Worm (Caenorhabditis elegans) whole organism, L4 larva: ENCODE measurements around the gene ZK1240.6.
"Not testable (repeated sequence)": the region's sequence is repeated elsewhere in the genome, so short reads cannot be mapped to it uniquely, and the experiment has no call there.

Source experiments
- D1046.2 ChIP-seq: fragments of 200-800 bp; sonication (Bioruptor generic); IDR thresholded peaks from 2 replicates; pipeline ENCODE4 v1.3.6; 2022; ENCODE audit warnings: missing genetic modification characterization, missing compliant biosample characterization
- F26F4.8 ChIP-seq: fragments of 200-800 bp; sonication (Bioruptor generic); conservative IDR thresholded peaks from 2 replicates; pipeline ENCODE4 v1.3.6; 2022; ENCODE audit warnings: missing genetic modification characterization, missing compliant biosample characterization
- F49E8.2 ChIP-seq: sonication (generic microtip); optimal IDR thresholded peaks from 2 replicates; lab custom pipeline; 2016; ENCODE audit warnings: missing compliant biosample characterization, mild to moderate bottlenecking, missing genetic modification characterization, borderline replicate concordance
- Y5F2A.4 ChIP-seq: fragments of 200-800 bp; sonication (Bioruptor generic); optimal IDR thresholded peaks from 2 replicates; lab custom pipeline; 2018; ENCODE audit warnings: mild to moderate bottlenecking, missing genetic modification characterization, missing compliant biosample characterization
- ZK337.2 ChIP-seq: fragments of 200-800 bp; sonication (Bioruptor generic); IDR thresholded peaks from 2 replicates; pipeline ENCODE4 v1.3.6; 2022; ENCODE audit warnings: missing genetic modification reagents, missing genetic modification characterization, missing compliant biosample characterization
- aha-1 ChIP-seq: fragments of 150-350 bp; peaks from one replicate; lab custom pipeline; 2014; ENCODE audit warnings: missing biosample characterization, missing genetic modification characterization
- attf-4 ChIP-seq: sonication (generic microtip); optimal IDR thresholded peaks from 3 replicates; lab custom pipeline; 2017; ENCODE audit warnings: missing biosample characterization, missing genetic modification characterization
- ceh-32 ChIP-seq: sonication (generic microtip); optimal IDR thresholded peaks from 2 replicates; lab custom pipeline; 2016; ENCODE audit warnings: mild to moderate bottlenecking, missing genetic modification characterization, missing compliant biosample characterization; ENCODE audit not compliant: poor library complexity
- ceh-82 ChIP-seq: sonication (generic microtip); optimal IDR thresholded peaks from 2 replicates; lab custom pipeline; 2017; ENCODE audit warnings: missing biosample characterization, missing genetic modification characterization
- ctbp-1 ChIP-seq: fragments of 200-800 bp; sonication (Bioruptor generic); IDR thresholded peaks from 2 replicates; pipeline ENCODE4 v1.3.6; 2022; ENCODE audit warnings: missing genetic modification reagents, missing genetic modification characterization, missing compliant biosample characterization
- daf-12 ChIP-seq: fragments of 150-350 bp; optimal IDR thresholded peaks from 2 replicates; lab custom pipeline; 2014; ENCODE audit warnings: missing biosample characterization, missing genetic modification reagents, missing genetic modification characterization
- daf-16 ChIP-seq, 3 experiments: sonication (generic microtip); optimal IDR thresholded peaks; 2 replicates each; lab custom pipeline; 2016 to 2017; ENCODE audit warnings: missing genetic modification characterization in 3 of 3, missing genetic modification reagents in 3 of 3, mild to moderate bottlenecking in 2 of 3, missing compliant biosample characterization in 2 of 3, missing biosample characterization in 1 of 3, moderate library complexity in 1 of 3
- daf-8 ChIP-seq: fragments of 200-800 bp; sonication (Bioruptor generic); IDR thresholded peaks from 2 replicates; pipeline ENCODE4 v1.3.6; 2022; ENCODE audit warnings: missing genetic modification characterization, missing compliant biosample characterization
- dmd-9 ChIP-seq: fragments of 200-800 bp; sonication (Bioruptor generic); IDR thresholded peaks from 2 replicates; pipeline ENCODE4 v1.3.6; 2022; ENCODE audit warnings: missing genetic modification reagents, missing genetic modification characterization, missing compliant biosample characterization
- egl-27 ChIP-seq: sonication (generic microtip); optimal IDR thresholded peaks from 3 replicates; lab custom pipeline; 2017; ENCODE audit warnings: missing biosample characterization, missing genetic modification reagents, missing genetic modification characterization
- lim-7 ChIP-seq: fragments of 200-800 bp; sonication (Bioruptor generic); IDR thresholded peaks from 2 replicates; pipeline ENCODE4 v1.3.6; 2022; ENCODE audit warnings: missing genetic modification characterization, missing compliant biosample characterization
- lin-1 ChIP-seq: fragments of 200-800 bp; sonication (Bioruptor generic); IDR thresholded peaks from 2 replicates; pipeline ENCODE4 v1.3.6; 2022; ENCODE audit warnings: missing genetic modification reagents, missing genetic modification characterization, missing compliant biosample characterization
- lin-15B ChIP-seq: fragments of 150-350 bp; sonication (generic microtip); optimal IDR thresholded peaks from 3 replicates; lab custom pipeline; 2014; ENCODE audit warnings: missing biosample characterization, missing genetic modification characterization
- lin-29 ChIP-seq: fragments of 200-800 bp; sonication (Bioruptor generic); IDR thresholded peaks from 2 replicates; pipeline ENCODE4 v1.3.6; 2022; ENCODE audit warnings: missing genetic modification reagents, missing genetic modification characterization, missing compliant biosample characterization
- lin-38 ChIP-seq: fragments of 200-800 bp; sonication (Bioruptor generic); IDR thresholded peaks from 2 replicates; pipeline ENCODE4 v1.3.6; 2022; ENCODE audit warnings: missing genetic modification reagents, missing genetic modification characterization, missing compliant biosample characterization
- madf-9 ChIP-seq: fragments of 200-800 bp; sonication (Bioruptor generic); conservative IDR thresholded peaks from 2 replicates; pipeline ENCODE4 v1.3.6; 2022; ENCODE audit warnings: missing genetic modification reagents, missing genetic modification characterization, missing compliant biosample characterization
- nhr-25 ChIP-seq: sonication (generic microtip); optimal IDR thresholded peaks from 2 replicates; lab custom pipeline; 2017; ENCODE audit warnings: missing genetic modification characterization, mild to moderate bottlenecking, missing compliant biosample characterization, antibody characterized with exemption, moderate library complexity, borderline replicate concordance; ENCODE audit not compliant: insufficient read depth
- nhr-48 ChIP-seq: sonication (generic microtip); optimal IDR thresholded peaks from 2 replicates; lab custom pipeline; 2016; ENCODE audit warnings: mild to moderate bottlenecking, missing genetic modification characterization, missing compliant biosample characterization
- nhr-6 ChIP-seq: fragments of 150-350 bp; optimal IDR thresholded peaks from 2 replicates; lab custom pipeline; 2014; ENCODE audit warnings: missing biosample characterization, missing genetic modification characterization
- nhr-77 ChIP-seq: fragments of 150-350 bp; optimal IDR thresholded peaks from 2 replicates; lab custom pipeline; 2014; ENCODE audit warnings: missing biosample characterization, missing genetic modification characterization
- pha-4 ChIP-seq, 2 experiments: fragments of 150-350 bp in 1 of 2; fragments of 200-800 bp in 1 of 2; sonication (Bioruptor generic) in 1 of 2; IDR thresholded peaks in 1 of 2; optimal IDR thresholded peaks in 1 of 2; 2 replicates each; pipeline versions ENCODE4 v1.3.6 to Lab custom; 2014 to 2022; ENCODE audit warnings: missing genetic modification characterization in 2 of 2, missing genetic modification reagents in 2 of 2, missing biosample characterization in 1 of 2, missing compliant biosample characterization in 1 of 2
- pqm-1 ChIP-seq: sonication (generic microtip); optimal IDR thresholded peaks from 2 replicates; lab custom pipeline; 2017; ENCODE audit warnings: missing biosample characterization, missing genetic modification characterization
- rbr-2 ChIP-seq: sonication (generic microtip); optimal IDR thresholded peaks from 2 replicates; lab custom pipeline; 2016; ENCODE audit warnings: missing genotype, missing genetic modification characterization, missing compliant biosample characterization
- saeg-2 ChIP-seq: fragments of 200-800 bp; sonication (Bioruptor generic); IDR thresholded peaks from 2 replicates; pipeline ENCODE4 v1.3.6; 2022; ENCODE audit warnings: missing genetic modification reagents, missing genetic modification characterization, missing compliant biosample characterization
- set-16 ChIP-seq: fragments of 200-800 bp; sonication (Bioruptor generic); IDR thresholded peaks from 2 replicates; pipeline ENCODE4 v1.3.6; 2022; ENCODE audit warnings: missing genetic modification reagents, missing genetic modification characterization, missing compliant biosample characterization
- skn-1 ChIP-seq: fragments of 150-350 bp; optimal IDR thresholded peaks from 2 replicates; lab custom pipeline; 2014; ENCODE audit warnings: missing biosample characterization, missing genetic modification characterization
- tag-97 ChIP-seq: fragments of 200-800 bp; sonication (Bioruptor generic); IDR thresholded peaks from 2 replicates; pipeline ENCODE4 v1.3.6; 2022; ENCODE audit warnings: missing genetic modification characterization, missing compliant biosample characterization
- unc-130 ChIP-seq: sonication (generic microtip); optimal IDR thresholded peaks from 2 replicates; lab custom pipeline; 2016; ENCODE audit warnings: missing genetic modification reagents, missing genetic modification characterization, missing compliant biosample characterization
- unc-39 ChIP-seq: sonication (generic microtip); optimal IDR thresholded peaks from 2 replicates; lab custom pipeline; 2017; ENCODE audit warnings: missing biosample characterization, missing genetic modification characterization
- unc-62 ChIP-seq, 3 experiments: fragments of 150-350 bp in 1 of 3; sonication (generic microtip); optimal IDR thresholded peaks in 2 of 3; peaks in 1 of 3; 1 replicate in 1 of 3; 2 replicates in 2 of 3; lab custom pipeline; 2014 to 2017; ENCODE audit warnings: missing biosample characterization in 3 of 3, missing genetic modification characterization in 3 of 3, missing genetic modification reagents in 3 of 3, missing genotype in 1 of 3
- vab-7 ChIP-seq: fragments of 200-800 bp; sonication (Bioruptor generic); IDR thresholded peaks from 2 replicates; pipeline ENCODE4 v1.3.6; 2022; ENCODE audit warnings: missing genetic modification reagents, missing genetic modification characterization, missing compliant biosample characterization
- zfp-2 ChIP-seq: sonication (generic microtip); optimal IDR thresholded peaks from 2 replicates; lab custom pipeline; 2016; ENCODE audit warnings: mild to moderate bottlenecking, missing genetic modification characterization, missing compliant biosample characterization
- ztf-7 ChIP-seq: fragments of 150-350 bp; optimal IDR thresholded peaks from 2 replicates; lab custom pipeline; 2014; ENCODE audit warnings: missing biosample characterization, missing genetic modification characterization

The ZK1240.6 gene

DNA sequence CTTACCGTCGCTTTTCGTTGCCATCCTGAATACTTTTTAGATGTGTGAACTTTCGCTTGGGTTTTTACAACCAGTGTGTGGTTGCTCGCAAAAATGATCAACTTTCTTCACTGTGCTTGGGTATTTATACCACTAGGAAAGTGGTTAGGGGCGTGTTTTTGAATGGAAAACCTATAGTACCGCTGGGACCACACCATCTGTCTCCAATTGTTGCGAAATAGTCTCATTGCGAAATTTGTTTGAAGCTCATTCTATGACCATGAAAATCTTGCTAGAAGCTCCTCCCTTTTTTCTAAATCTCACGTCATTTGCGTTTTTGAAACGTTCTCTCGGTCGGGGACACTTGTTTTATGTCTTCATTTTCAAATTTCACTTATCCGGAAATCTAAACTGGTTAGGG, 33.9 kb downstream of the ZK1240.6 start, which contains the start of the genes K09F6.10 and K09F6.13:
Gene K09F6.10 (minus strand): TSS at position 86 of the 400 bp plus-strand sequence.
Gene K09F6.13 (plus strand): TSS at position 317 of the 400 bp plus-strand sequence.
- TF ChIP-seq lin-15B = no peak
- no peak for TF ChIP-seq lin-38 (GFP tag; lab: Robert Waterston, UW)
- no peak for TF ChIP-seq lim-7
- TF ChIP-seq saeg-2 (GFP tag; lab: Robert Waterston, UW) = no peak
- TF ChIP-seq rbr-2 (tag; lab: Kevin White, UChicago) = no peak
- no peak for TF ChIP-seq tag-97 (GFP tag; lab: Robert Waterston, UW)
- no peak for TF ChIP-seq ztf-7 (tag; lab: Kevin White, UChicago)
- TF ChIP-seq skn-1 = no peak
- TF ChIP-seq pqm-1 (tag; lab: Kevin White, UChicago) = no peak
- TF ChIP-seq madf-9 = no peak
- no peak for TF ChIP-seq dmd-9 (GFP tag; lab: Robert Waterston, UW)
- no peak for TF ChIP-seq ZK337.2 (GFP tag; lab: Robert Waterston, UW)
- no peak for TF ChIP-seq vab-7 (GFP tag; lab: Robert Waterston, UW)
- TF ChIP-seq daf-16 (GFP tag; optimal IDR thresholded peaks at IDR 0.05; lab: Kevin White, UChicago) = no peak
- TF ChIP-seq daf-16 (tag; optimal IDR thresholded peaks at IDR 0.05; lab: Kevin White, UChicago) = no peak
- no peak for TF ChIP-seq Y5F2A.4 (GFP tag; lab: Kevin White, UChicago)
- TF ChIP-seq ceh-82 (tag; lab: Kevin White, UChicago) = no peak

DNA sequence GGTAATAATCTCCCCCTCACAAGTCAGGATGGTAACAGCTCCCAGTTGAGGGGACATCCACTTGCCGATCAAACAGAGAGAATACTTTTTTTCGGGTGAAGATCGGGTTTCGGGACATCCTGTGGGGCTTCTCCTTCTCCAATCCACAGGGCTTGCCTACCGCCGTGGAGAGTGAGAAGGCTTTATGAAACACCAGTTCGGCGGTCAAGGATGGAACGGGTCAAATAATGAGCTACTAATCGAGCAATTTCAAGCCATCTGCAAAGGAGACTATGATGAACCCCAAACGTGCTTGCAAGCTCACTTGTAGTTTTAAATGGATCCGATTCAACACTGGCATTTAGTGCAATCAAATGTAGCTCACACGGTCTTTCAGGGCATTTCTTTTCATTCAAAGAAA, 38.0 kb downstream of the ZK1240.6 start:
- TF ChIP-seq unc-39 (tag; lab: Kevin White, UChicago) = no peak
- TF ChIP-seq unc-62 (GFP tag; optimal IDR thresholded peaks at IDR 0.05 in 1 of 2; lab: Kevin White, UChicago) = peak in 1 of 2 experiments; percentile 92
- TF ChIP-seq unc-62 (tag; optimal IDR thresholded peaks at IDR 0.05; lab: Kevin White, UChicago) = no peak
- no peak for TF ChIP-seq saeg-2 (GFP tag; lab: Robert Waterston, UW)
- no peak for TF ChIP-seq ctbp-1 (GFP tag; lab: Robert Waterston, UW)
- no peak for TF ChIP-seq nhr-48 (tag; lab: Kevin White, UChicago)

DNA sequence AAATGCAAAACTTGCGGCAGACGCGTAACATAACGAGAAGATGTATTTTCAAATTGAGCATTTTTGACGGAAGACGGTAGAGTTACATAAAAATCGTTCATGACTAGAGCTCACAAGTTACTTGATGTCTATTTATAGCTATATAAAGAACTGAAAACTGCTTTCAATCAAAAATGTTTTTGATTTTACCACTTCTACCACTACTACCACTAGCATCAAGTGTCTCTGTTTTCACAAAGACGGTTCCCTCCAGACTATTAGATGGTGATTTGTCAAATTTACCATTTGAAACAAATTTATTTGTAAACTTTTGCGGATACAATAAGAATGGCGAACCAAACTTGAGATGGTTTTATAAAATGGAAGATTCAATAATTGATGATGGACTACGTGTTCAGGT, 40.1 kb downstream of the ZK1240.6 start, which contains the start of gene K09F6.9:
Gene K09F6.9 (minus strand): TSS at position 101 of the 400 bp plus-strand sequence.
- not testable (repeated sequence) for TF ChIP-seq nhr-25, ceh-32, zfp-2 (tag; lab: Kevin White, UChicago)

ce11 chrII:2279839-2280238, 42.9 kb downstream of the ZK1240.6 start, which contains the start of gene K09F6.11:
TSS of gene K09F6.11 (plus strand) at chrII:2280139.
- no peak for TF ChIP-seq lin-1
- no peak for TF ChIP-seq daf-8 (GFP tag; lab: Robert Waterston, UW)
- TF ChIP-seq unc-62 (GFP tag; optimal IDR thresholded peaks at IDR 0.05 in 1 of 2; lab: Kevin White, UChicago) = peak in 1 of 2 experiments; percentile 48
- TF ChIP-seq unc-62 (tag; optimal IDR thresholded peaks at IDR 0.05; lab: Kevin White, UChicago) = no peak
- no peak for TF ChIP-seq attf-4 (tag; lab: Kevin White, UChicago)
- no peak for TF ChIP-seq unc-130 (GFP tag; lab: Kevin White, UChicago)
- TF ChIP-seq lin-29 (GFP tag; lab: Robert Waterston, UW) = no peak
- no peak for TF ChIP-seq nhr-77
- TF ChIP-seq, all 104 proteins: peak for 1

- no peak for TF ChIP-seq F49E8.2 (tag; lab: Kevin White, UChicago)
- no peak for TF ChIP-seq pha-4 (GFP tag; IDR thresholded peaks at IDR 0.05; lab: Robert Waterston, UW)
- TF ChIP-seq pha-4 (tag; optimal IDR thresholded peaks at IDR 0.05; lab: Kevin White, UChicago) = no peak
- no peak for TF ChIP-seq nhr-77
- TF ChIP-seq F26F4.8 = 0 out of 2 replicates have a peak, but pooled peaks have one; percentile 47
- no peak for TF ChIP-seq madf-9
- TF ChIP-seq aha-1 = no peak
- TF ChIP-seq nhr-25 (tag; lab: Kevin White, UChicago) = no peak
- 0 out of 2 replicates have a peak, but pooled peaks have one; percentile 11 for TF ChIP-seq D1046.2 (GFP tag; lab: Robert Waterston, UW)
- TF ChIP-seq egl-27 (tag; lab: Kevin White, UChicago) = no peak
- TF ChIP-seq daf-12 (tag; lab: Kevin White, UChicago) = no peak
- TF ChIP-seq nhr-6 (tag; lab: Kevin White, UChicago) = no peak
- peak; percentile 27; the same call in 1 of the 2 replicates for TF ChIP-seq ZK337.2 (GFP tag; lab: Robert Waterston, UW)
- TF ChIP-seq set-16 (GFP tag; lab: Robert Waterston, UW) = peak; percentile 70
- TF ChIP-seq, all 104 proteins: peak for 4
Measured at ce11 chrII:2279263-2279662, 43.4 kb downstream of the ZK1240.6 start, which contains the start of gene K09F6.6. TSS of gene K09F6.6 (minus strand) at chrII:2279305.
